In the genomic region with DNA sequence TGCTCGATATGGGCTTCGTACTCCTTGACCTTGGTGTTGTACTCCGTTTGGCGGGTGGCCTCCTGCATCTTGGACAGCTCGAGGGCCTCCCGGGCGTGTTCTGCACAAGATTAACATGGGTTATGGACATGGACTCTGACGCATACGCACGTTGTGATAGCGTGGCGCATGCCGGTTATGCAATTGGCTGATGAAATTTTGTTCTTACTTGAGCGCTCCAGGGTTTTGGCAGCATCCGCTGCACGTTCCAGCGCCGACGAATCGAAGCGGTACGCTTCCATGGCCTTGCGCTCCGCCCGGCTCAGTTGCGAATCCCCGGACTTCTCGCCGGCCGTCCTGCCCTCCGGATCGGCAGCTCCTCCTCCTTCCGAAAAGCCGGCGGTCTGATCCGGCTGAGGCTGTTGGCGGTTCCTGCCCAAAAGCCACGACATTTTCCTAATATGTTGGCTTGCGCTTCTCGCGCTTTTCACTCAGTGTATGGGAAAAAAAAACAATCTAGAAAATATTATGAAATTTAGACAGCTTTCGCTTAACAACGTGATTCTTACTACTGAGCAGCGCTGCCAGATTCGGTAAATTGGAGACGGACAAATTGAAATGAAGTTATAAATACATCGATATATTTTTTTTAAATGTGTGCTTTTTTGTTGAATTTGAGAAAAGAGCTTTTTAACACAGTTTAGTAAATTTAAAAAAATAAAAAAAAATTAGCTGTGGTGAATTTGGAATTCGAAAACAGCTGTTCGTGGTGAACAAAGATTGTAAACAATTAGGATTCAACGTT, we compare ENCODE assay signal across 5 fruit fly cellular contexts.
TF ChIP-seq lines count a peak whose summit lies in the region.

Gene bor, minus strand, starts transcription at position 594 of the 784 bp plus-strand sequence.
Gene asun, plus strand, starts transcription at position 750 of the 784 bp plus-strand sequence.

- no peak for TF ChIP-seq CTCF in whole organism, embryonic (GFP tag; optimal IDR thresholded peaks at IDR 0.05; lab: Kevin White, UChicago)

TF ChIP-seq in whole organism, adult, 20 proteins besides CTCF, POLR2A, EP300 and RAD21 (continues in another document):
- TF ChIP-seq ovo (GFP tag; optimal IDR thresholded peaks at IDR 0.05; lab: Kevin White, UChicago) (no peak), CG11617 (GFP tag; optimal IDR thresholded peaks at IDR 0.05; lab: Kevin White, UChicago) (peak; percentile 63), Crg-1 (GFP tag; optimal IDR thresholded peaks at IDR 0.05; lab: Kevin White, UChicago) (peak; percentile 32), bab1 (GFP tag; optimal IDR thresholded peaks at IDR 0.05; lab: Kevin White, UChicago) (peak; percentile 51), CG7101 (tag; optimal IDR thresholded peaks at IDR 0.05; lab: Kevin White, UChicago) (peak; percentile 55), toe (GFP tag; optimal IDR thresholded peaks at IDR 0.05; lab: Kevin White, UChicago) (no peak), CG1620 (GFP tag; optimal IDR thresholded peaks at IDR 0.05; lab: Kevin White, UChicago) (no peak), cic (GFP tag; optimal IDR thresholded peaks at IDR 0.05; lab: Kevin White, UChicago) (peak; percentile 84), CG33017 (tag; optimal IDR thresholded peaks at IDR 0.05; lab: Kevin White, UChicago) (peak; percentile 9), Mnt (GFP tag; optimal IDR thresholded peaks at IDR 0.05; lab: Kevin White, UChicago) (peak; percentile 94), tj (GFP tag; optimal IDR thresholded peaks at IDR 0.05; lab: Kevin White, UChicago) (no peak), Hr96 (GFP tag; optimal IDR thresholded peaks at IDR 0.05; lab: Kevin White, UChicago) (no peak), Clk (GFP tag; optimal IDR thresholded peaks at IDR 0.05; lab: Kevin White, UChicago) (no peak), pad (GFP tag; optimal IDR thresholded peaks at IDR 0.05; lab: Kevin White, UChicago) (peak; percentile 2), kay (GFP tag; lab: Kevin White, UChicago; ENCODE audit: borderline replicate concordance) (no peak), CG14711 (tag; optimal IDR thresholded peaks at IDR 0.05; lab: Kevin White, UChicago) (no peak)

TF ChIP-seq in whole organism, embryonic, 481 proteins besides CTCF, POLR2A, EP300 and RAD21 (continues in another document):
- TF ChIP-seq CG3726 (GFP tag; IDR thresholded peaks at IDR 0.05; lab: Robert Waterston, UW) (no peak), Dref (GFP tag; IDR thresholded peaks at IDR 0.05; lab: Robert Waterston, UW) (peak; percentile 71), vnd (GFP tag; IDR thresholded peaks at IDR 0.05; lab: Robert Waterston, UW; ENCODE audit: partially characterized antibody) (0 out of 3 replicates have a peak, but pooled peaks have one; percentile 41), jigr1 (GFP tag; IDR thresholded peaks at IDR 0.05; lab: Robert Waterston, UW) (no peak), repo (GFP tag; optimal IDR thresholded peaks at IDR 0.05; lab: Kevin White, UChicago) (no peak), CG7745 (tag; optimal IDR thresholded peaks at IDR 0.05; lab: Kevin White, UChicago) (no peak), CG4360 (GFP tag; IDR thresholded peaks at IDR 0.05; lab: Robert Waterston, UW) (no peak), CG9609 (GFP tag; optimal IDR thresholded peaks at IDR 0.05; lab: Kevin White, UChicago) (no peak), CG3847 (GFP tag; IDR thresholded peaks at IDR 0.05; lab: Robert Waterston, UW) (no peak), CG31224 (GFP tag; IDR thresholded peaks at IDR 0.05; lab: Robert Waterston, UW) (no peak), CG11560 (tag; IDR thresholded peaks at IDR 0.05; lab: Robert Waterston, UW) (no peak), inv (GFP tag; IDR thresholded peaks at IDR 0.05; lab: Robert Waterston, UW; ENCODE audit: partially characterized antibody) (peak; percentile 60; the same call in 1 of the 2 replicates), CG14014 (GFP tag; IDR thresholded peaks at IDR 0.05; lab: Robert Waterston, UW) (no peak), aop (GFP tag; IDR thresholded peaks at IDR 0.05; lab: Robert Waterston, UW) (no peak), CG7963 (GFP tag; IDR thresholded peaks at IDR 0.05; lab: Robert Waterston, UW; ENCODE audit: partially characterized antibody) (0 out of 3 replicates have a peak, but pooled peaks have one; percentile 7), nerfin-1 (tag; optimal IDR thresholded peaks at IDR 0.05; lab: Kevin White, UChicago) (no peak)

TF ChIP-seq in whole organism, prepupa, 60 proteins besides CTCF, POLR2A, EP300 and RAD21:
- peak; percentile 32 for TF ChIP-seq CG1621 (tag; optimal IDR thresholded peaks at IDR 0.05; lab: Kevin White, UChicago)
- TF ChIP-seq esn (GFP tag; optimal IDR thresholded peaks at IDR 0.05; lab: Kevin White, UChicago) = peak; percentile 57
- no peak for TF ChIP-seq Met (GFP tag; optimal IDR thresholded peaks at IDR 0.05; lab: Kevin White, UChicago)
- peak; percentile 92 for TF ChIP-seq vri (GFP tag; optimal IDR thresholded peaks at IDR 0.05; lab: Kevin White, UChicago)
- peak; percentile 31; the same call in 1 of the 3 replicates for TF ChIP-seq CG8119 (GFP tag; IDR thresholded peaks at IDR 0.05; lab: Robert Waterston, UW)
- no peak for TF ChIP-seq achi (GFP tag; optimal IDR thresholded peaks at IDR 0.05; lab: Kevin White, UChicago)
- TF ChIP-seq CG6163 (GFP tag; IDR thresholded peaks at IDR 0.05; lab: Robert Waterston, UW) = peak; percentile 24; the same call in 1 of the 3 replicates

TF ChIP-seq in whole organism, pupa, 21 proteins besides CTCF, POLR2A, EP300 and RAD21:
- TF ChIP-seq CG4496 (GFP tag; IDR thresholded peaks at IDR 0.05; lab: Robert Waterston, UW) (peak; percentile 29; the same call in 1 of the 3 replicates), CG17806 (tag; optimal IDR thresholded peaks at IDR 0.05; lab: Kevin White, UChicago) (no peak), CG12605 (GFP tag; IDR thresholded peaks at IDR 0.05; lab: Robert Waterston, UW) (peak; percentile 12; the same call in 1 of the 2 replicates)
TF ChIP-seq in whole organism, pupa: peak in this region for 2.

TF ChIP-seq in whole organism, wandering third instar larva, 38 proteins besides CTCF, POLR2A, EP300 and RAD21:
- TF ChIP-seq sage (GFP tag; optimal IDR thresholded peaks at IDR 0.05; lab: Kevin White, UChicago) (no peak), Vsx2 (GFP tag; optimal IDR thresholded peaks at IDR 0.05; lab: Kevin White, UChicago; ENCODE audit: partially characterized antibody) (no peak), GATAd (GFP tag; optimal IDR thresholded peaks at IDR 0.05; lab: Kevin White, UChicago) (no peak), Hr83 (GFP tag; optimal IDR thresholded peaks at IDR 0.05; lab: Kevin White, UChicago; ENCODE audit: poor library complexity, severe bottlenecking) (peak; percentile 51), dmrt93B (GFP tag; optimal IDR thresholded peaks at IDR 0.05; lab: Kevin White, UChicago) (no peak), br (GFP tag; optimal IDR thresholded peaks at IDR 0.05; lab: Kevin White, UChicago) (no peak), psq (GFP tag; optimal IDR thresholded peaks at IDR 0.05; lab: Kevin White, UChicago) (no peak), HLH106 (tag; optimal IDR thresholded peaks at IDR 0.05; lab: Kevin White, UChicago) (no peak), tai (GFP tag; optimal IDR thresholded peaks at IDR 0.05; lab: Kevin White, UChicago) (no peak), pan (optimal IDR thresholded peaks at IDR 0.05; lab: Kevin White, UChicago) (no peak), h (GFP tag; optimal IDR thresholded peaks at IDR 0.05; lab: Kevin White, UChicago) (no peak), Hr78 (GFP tag; optimal IDR thresholded peaks at IDR 0.05; lab: Kevin White, UChicago) (no peak), CG9705 (GFP tag; optimal IDR thresholded peaks at IDR 0.05; lab: Kevin White, UChicago) (no peak), Dif (GFP tag; optimal IDR thresholded peaks at IDR 0.05; lab: Kevin White, UChicago; ENCODE audit: partially characterized antibody) (no peak), Myc (optimal IDR thresholded peaks at IDR 0.05; lab: Kevin White, UChicago) (peak; percentile 31), ey (GFP tag; optimal IDR thresholded peaks at IDR 0.05; lab: Kevin White, UChicago) (peak; percentile 8), lola (GFP tag; optimal IDR thresholded peaks at IDR 0.05; lab: Kevin White, UChicago) (no peak), foxo (GFP tag; optimal IDR thresholded peaks at IDR 0.05; lab: Kevin White, UChicago) (peak in 1 of 2 experiments; percentile 48), OdsH (GFP tag; optimal IDR thresholded peaks at IDR 0.05; lab: Kevin White, UChicago) (no peak), usp (GFP tag; optimal IDR thresholded peaks at IDR 0.05; lab: Kevin White, UChicago) (no peak)
